Fruit fly (Drosophila melanogaster) whole organism, adult: Measurements from ENCODE around the gene ndl.
A peak's percentile ranks its signal among the peaks of the same experiment; 100 is the strongest.

ENCODE experiments used
- CG11617 ChIP-seq: fragments of 200-800 bp; sonication (Bioruptor generic); optimal IDR thresholded peaks from 2 replicates; lab custom pipeline; 2017; ENCODE audit warnings: mild to moderate bottlenecking, missing biosample characterization, missing genetic modification reagents, missing genetic modification characterization
- CG12768 ChIP-seq: fragments of 200-800 bp; sonication (Bioruptor generic); optimal IDR thresholded peaks from 2 replicates; lab custom pipeline; 2017; ENCODE audit warnings: missing biosample characterization, missing genetic modification characterization, mild to moderate bottlenecking, moderate library complexity, missing genetic modification reagents
- CG5204 ChIP-seq: fragments of 200-800 bp; sonication (Bioruptor generic); optimal IDR thresholded peaks from 2 replicates; lab custom pipeline; 2016; ENCODE audit warnings: missing biosample characterization, missing genetic modification characterization
- CG7101 ChIP-seq: fragments of 200-800 bp; sonication (Bioruptor generic); optimal IDR thresholded peaks from 2 replicates; lab custom pipeline; 2018; ENCODE audit warnings: missing biosample characterization, mild to moderate bottlenecking, missing genetic modification characterization, moderate library complexity
- Crg-1 ChIP-seq: fragments of 200-800 bp; sonication (Bioruptor generic); optimal IDR thresholded peaks from 2 replicates; lab custom pipeline; 2016; ENCODE audit warnings: missing biosample characterization, missing genetic modification characterization
- Mnt ChIP-seq: fragments of 200-800 bp; sonication (Bioruptor generic); optimal IDR thresholded peaks from 2 replicates; lab custom pipeline; 2016; ENCODE audit warnings: missing biosample characterization, mild to moderate bottlenecking, missing genetic modification characterization
- bab1 ChIP-seq: fragments of 200-800 bp; sonication (Bioruptor generic); optimal IDR thresholded peaks from 3 replicates; lab custom pipeline; 2019; ENCODE audit warnings: missing biosample characterization, mild to moderate bottlenecking, missing genetic modification characterization, moderate library complexity
- ovo ChIP-seq: fragments of 200-800 bp; sonication (Bioruptor generic); optimal IDR thresholded peaks from 2 replicates; lab custom pipeline; 2016; ENCODE audit warnings: missing biosample characterization, missing genetic modification characterization
- tj ChIP-seq: fragments of 200-800 bp; sonication (Bioruptor generic); optimal IDR thresholded peaks from 3 replicates; lab custom pipeline; 2017; ENCODE audit warnings: missing biosample characterization, mild to moderate bottlenecking, missing genetic modification characterization, moderate library complexity

DNA sequence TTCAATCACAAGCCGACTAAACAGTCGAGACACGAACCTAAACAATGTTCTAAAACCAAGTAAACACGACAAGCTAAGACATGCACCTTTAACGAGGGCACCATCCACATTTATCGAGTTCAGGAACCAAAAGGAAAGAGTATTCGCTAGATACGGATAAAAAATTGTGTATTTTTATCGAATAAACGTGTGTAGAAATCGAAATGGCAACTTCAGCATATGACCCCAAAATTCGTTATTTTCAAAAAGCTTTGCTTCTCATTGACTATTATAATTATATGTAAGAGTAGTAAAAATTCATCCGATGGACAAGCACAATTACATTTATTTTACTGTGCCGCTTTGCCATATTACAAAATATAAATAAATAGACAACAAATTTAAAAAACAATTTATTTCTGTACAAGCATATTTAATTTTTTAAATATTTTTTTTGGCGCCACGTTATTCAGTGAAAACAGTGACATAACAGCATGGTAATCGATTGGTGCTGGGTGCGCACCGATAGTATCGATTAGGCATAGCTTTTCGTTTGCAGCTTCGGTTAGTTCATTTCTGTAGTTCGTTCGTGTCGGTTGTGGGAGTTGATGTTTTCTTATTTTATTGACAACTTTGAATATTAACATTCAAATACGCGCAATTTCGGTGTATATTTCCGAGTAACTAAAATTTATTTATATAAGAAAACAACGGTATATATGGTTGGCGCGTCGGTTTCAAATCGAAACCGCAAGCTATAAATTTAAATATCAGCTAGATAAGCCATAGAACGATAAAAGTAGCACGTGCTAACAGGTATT, 52.8 kb downstream of the ndl start, which contains the start of gene MCU:
- TF ChIP-seq CG12768 (no peak), bab1 (GFP tag; lab: Kevin White, UChicago) (peak; percentile 22), tj (peak; percentile 30), ovo (GFP tag; lab: Kevin White, UChicago) (no peak), CG7101 (tag; lab: Kevin White, UChicago) (no peak), CG5204 (peak; percentile 35), CG11617 (GFP tag; lab: Kevin White, UChicago) (no peak), Mnt (GFP tag; lab: Kevin White, UChicago) (peak; percentile 65), Crg-1 (GFP tag; lab: Kevin White, UChicago) (no peak)
